Worm (Caenorhabditis elegans) whole organism, L3 larva: ENCODE results near the gene M163.21.

Experiments
- R02D3.7 ChIP-seq: fragments of 150-350 bp; optimal IDR thresholded peaks from 2 replicates; lab custom pipeline; 2014; ENCODE audit warnings: missing biosample characterization, missing genetic modification characterization
- ZK546.5 ChIP-seq: sonication (generic microtip); optimal IDR thresholded peaks from 2 replicates; lab custom pipeline; 2017; ENCODE audit warnings: missing biosample characterization, missing genetic modification characterization
- aly-2 ChIP-seq: fragments of 150-350 bp; optimal IDR thresholded peaks from 2 replicates; lab custom pipeline; 2014; ENCODE audit warnings: missing biosample characterization, missing genetic modification characterization
- ama-1 ChIP-seq: fragments of 150-350 bp; optimal IDR thresholded peaks from 2 replicates; lab custom pipeline; 2018
- ceh-16 ChIP-seq: sonication (generic microtip); optimal IDR thresholded peaks from 2 replicates; lab custom pipeline; 2017; ENCODE audit warnings: missing biosample characterization, missing genetic modification characterization
- ceh-9 ChIP-seq: sonication (generic microtip); optimal IDR thresholded peaks from 2 replicates; lab custom pipeline; 2018; ENCODE audit warnings: missing biosample characterization, missing genetic modification characterization
- egl-5 ChIP-seq: fragments of 150-350 bp; optimal IDR thresholded peaks from 2 replicates; lab custom pipeline; 2017; ENCODE audit warnings: missing biosample characterization, missing genetic modification reagents, missing genetic modification characterization, inconsistent platforms
- elt-1 ChIP-seq: fragments of 150-350 bp; optimal IDR thresholded peaks from 2 replicates; lab custom pipeline; 2014; ENCODE audit warnings: missing biosample characterization, missing genetic modification characterization
- eor-1 ChIP-seq, 2 experiments: fragments of 150-350 bp; optimal IDR thresholded peaks; 2 replicates each; lab custom pipeline; 2014 to 2018; ENCODE audit warnings: missing biosample characterization in 2 of 2, missing genetic modification characterization in 2 of 2
- fkh-10 ChIP-seq: sonication (generic microtip); optimal IDR thresholded peaks from 2 replicates; lab custom pipeline; 2017; ENCODE audit warnings: missing biosample characterization, missing genetic modification reagents, missing genetic modification characterization
- fkh-2 ChIP-seq: fragments of 150-350 bp; optimal IDR thresholded peaks from 2 replicates; lab custom pipeline; 2014; ENCODE audit warnings: missing biosample characterization, missing genetic modification reagents, missing genetic modification characterization
- fos-1 ChIP-seq: fragments of 150-350 bp; optimal IDR thresholded peaks from 2 replicates; lab custom pipeline; 2014; ENCODE audit warnings: missing biosample characterization, missing genetic modification characterization
- hmg-11 ChIP-seq: sonication (generic microtip); optimal IDR thresholded peaks from 2 replicates; lab custom pipeline; 2016; ENCODE audit warnings: missing genetic modification characterization, missing compliant biosample characterization
- jun-1 ChIP-seq: fragments of 150-350 bp; optimal IDR thresholded peaks from 2 replicates; lab custom pipeline; 2014; ENCODE audit warnings: missing biosample characterization, missing genetic modification reagents, missing genetic modification characterization
- lin-15B ChIP-seq: fragments of 150-350 bp; optimal IDR thresholded peaks from 2 replicates; lab custom pipeline; 2014; ENCODE audit warnings: missing biosample characterization, missing genetic modification characterization
- lin-39 ChIP-seq: fragments of 150-350 bp; optimal IDR thresholded peaks from 2 replicates; lab custom pipeline; 2018; ENCODE audit warnings: missing biosample characterization, missing genetic modification reagents, missing genetic modification characterization
- lsy-12 ChIP-seq: sonication (generic microtip); optimal IDR thresholded peaks from 2 replicates; lab custom pipeline; 2016; ENCODE audit warnings: mild to moderate bottlenecking, missing genetic modification characterization, missing compliant biosample characterization
- mdl-1 ChIP-seq: fragments of 150-350 bp; optimal IDR thresholded peaks from 2 replicates; lab custom pipeline; 2014; ENCODE audit warnings: missing biosample characterization, missing genetic modification characterization
- mml-1 ChIP-seq: fragments of 150-350 bp; sonication (generic microtip); optimal IDR thresholded peaks from 3 replicates; lab custom pipeline; 2014; ENCODE audit warnings: missing biosample characterization, missing genetic modification characterization
- nfya-1 ChIP-seq: sonication (generic microtip); optimal IDR thresholded peaks from 2 replicates; lab custom pipeline; 2017; ENCODE audit warnings: missing genetic modification characterization, mild to moderate bottlenecking, missing compliant biosample characterization, antibody characterized with exemption, moderate library complexity; ENCODE audit not compliant: insufficient read depth
- nhr-23 ChIP-seq: fragments of 150-350 bp; optimal IDR thresholded peaks from 2 replicates; lab custom pipeline; 2014; ENCODE audit warnings: missing biosample characterization, missing genetic modification reagents, missing genetic modification characterization
- nhr-237 ChIP-seq: fragments of 150-350 bp; optimal IDR thresholded peaks from 2 replicates; lab custom pipeline; 2014; ENCODE audit warnings: missing biosample characterization, missing genetic modification characterization
- nhr-43 ChIP-seq: sonication (generic microtip); optimal IDR thresholded peaks from 2 replicates; lab custom pipeline; 2016; ENCODE audit warnings: mild to moderate bottlenecking, missing genetic modification characterization, missing compliant biosample characterization; ENCODE audit not compliant: poor library complexity, severe bottlenecking
- nhr-67 ChIP-seq: fragments of 150-350 bp; optimal IDR thresholded peaks from 2 replicates; lab custom pipeline; 2014; ENCODE audit warnings: missing biosample characterization, missing genetic modification characterization
- pha-4 ChIP-seq: fragments of 150-350 bp; optimal IDR thresholded peaks from 2 replicates; lab custom pipeline; 2014; ENCODE audit warnings: missing biosample characterization, missing genetic modification reagents, missing genetic modification characterization
- pqm-1 ChIP-seq: fragments of 150-350 bp; optimal IDR thresholded peaks from 2 replicates; lab custom pipeline; 2017; ENCODE audit warnings: missing biosample characterization, missing genetic modification characterization, inconsistent platforms
- sea-2 ChIP-seq: fragments of 150-350 bp; sonication (generic microtip); optimal IDR thresholded peaks from 4 replicates; lab custom pipeline; 2014; ENCODE audit warnings: missing biosample characterization, missing genetic modification reagents, missing genetic modification characterization
- skn-1 ChIP-seq: fragments of 150-350 bp; optimal IDR thresholded peaks from 2 replicates; lab custom pipeline; 2014; ENCODE audit warnings: missing biosample characterization, missing genetic modification characterization
- snpc-4 ChIP-seq: fragments of 150-350 bp; optimal IDR thresholded peaks from 2 replicates; lab custom pipeline; 2014; ENCODE audit warnings: missing biosample characterization, missing genetic modification characterization
- tbx-2 ChIP-seq: sonication (generic microtip); optimal IDR thresholded peaks from 2 replicates; lab custom pipeline; 2016; ENCODE audit warnings: mild to moderate bottlenecking, missing genetic modification characterization, missing compliant biosample characterization
- unc-39 ChIP-seq: sonication (generic microtip); optimal IDR thresholded peaks from 4 replicates; lab custom pipeline; 2017; ENCODE audit warnings: missing biosample characterization, missing genetic modification characterization
- zag-1 ChIP-seq: fragments of 150-350 bp; optimal IDR thresholded peaks from 2 replicates; lab custom pipeline; 2014; ENCODE audit warnings: missing biosample characterization, missing genetic modification characterization
- ztf-11 ChIP-seq: fragments of 150-350 bp; optimal IDR thresholded peaks from 2 replicates; lab custom pipeline; 2014; ENCODE audit warnings: missing biosample characterization, missing genetic modification characterization
- ztf-4 ChIP-seq: fragments of 150-350 bp; optimal IDR thresholded peaks from 2 replicates; lab custom pipeline; 2014; ENCODE audit warnings: missing biosample characterization, missing genetic modification characterization

M163.21 gene

ce11 chrX:14455419-14455818 lies 11.2 kb upstream of the M163.21 start, which contains the start of gene Y66C5A.1:
Gene Y66C5A.1, minus strand, starts transcription at chrX:14455519.
- TF ChIP-seq nhr-67 (tag; lab: Kevin White, UChicago) (no peak), ceh-9 (tag; lab: Kevin White, UChicago) (no peak), nhr-43 (no peak), zag-1 (no peak), eor-1 (tag; optimal IDR thresholded peaks at IDR 0.05; lab: Kevin White, UChicago) (no peak), hmg-11 (tag; lab: Kevin White, UChicago) (no peak), elt-1 (no peak), pha-4 (tag; lab: Kevin White, UChicago) (no peak)
- TF ChIP-seq, all 47 proteins: peak for 0

DNA sequence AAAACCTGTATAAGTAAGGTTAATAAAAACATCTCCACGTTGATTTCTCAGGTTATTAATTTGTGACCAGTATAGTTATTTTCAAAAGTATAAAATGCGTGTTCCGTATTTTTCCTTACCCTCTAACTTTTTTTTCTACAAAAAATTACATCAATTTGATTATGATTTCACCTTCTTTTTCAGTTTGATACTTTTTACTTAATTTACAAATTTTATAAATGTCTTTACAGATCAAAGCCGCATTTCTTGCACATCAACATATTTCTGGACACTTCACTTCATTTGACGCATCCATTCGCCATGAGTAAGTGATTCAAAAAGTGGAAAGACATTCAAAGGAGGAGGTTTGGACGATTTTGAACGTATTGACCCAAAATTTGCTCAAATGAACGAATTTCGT lies 6.2 kb upstream of the M163.21 start, which contains the start of gene Y66C5A.2:
TSS of gene Y66C5A.2 (plus strand) at position 301 of the 400 bp plus-strand sequence.
- TF ChIP-seq lin-15B (tag; lab: Kevin White, UChicago) = no peak
- no peak for TF ChIP-seq ceh-16 (tag; lab: Kevin White, UChicago)
- TF ChIP-seq tbx-2 (tag; lab: Kevin White, UChicago) = no peak
- TF ChIP-seq elt-1 = no peak
- no peak for TF ChIP-seq aly-2 (tag; lab: Kevin White, UChicago)
- no peak for TF ChIP-seq ztf-11
- TF ChIP-seq jun-1 (tag; lab: Kevin White, UChicago) = no peak
- no peak for TF ChIP-seq fos-1 (tag; lab: Kevin White, UChicago)
- no peak for TF ChIP-seq fkh-10 (GFP tag; lab: Kevin White, UChicago)

DNA sequence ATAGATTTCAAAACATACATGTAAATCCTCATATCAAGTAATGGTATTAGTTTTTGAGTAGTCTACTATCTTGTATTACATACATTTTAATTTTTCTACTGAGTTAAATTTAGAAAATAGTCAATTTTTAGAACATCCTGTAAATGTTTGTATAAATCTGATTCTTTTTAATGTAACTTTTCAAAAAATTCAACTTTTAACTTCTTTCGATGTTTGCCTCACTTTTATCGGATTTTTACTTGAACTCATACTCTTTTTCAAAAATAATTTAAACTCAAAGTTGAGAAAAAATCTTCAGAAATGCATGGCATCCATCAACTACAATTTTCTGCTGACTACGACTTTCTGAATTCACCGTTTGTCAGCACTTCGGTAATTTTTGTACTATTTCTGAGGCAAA lies 2.1 kb upstream of the M163.21 start, which contains the start of gene M163.7:
TSS of gene M163.7 (plus strand) at position 301 of the 400 bp plus-strand sequence.
- TF ChIP-seq ceh-9 (tag; lab: Kevin White, UChicago) (no peak), hmg-11 (tag; lab: Kevin White, UChicago) (no peak), egl-5 (tag; lab: Kevin White, UChicago) (no peak), lin-15B (tag; lab: Kevin White, UChicago) (no peak), pqm-1 (tag; lab: Kevin White, UChicago) (no peak), zag-1 (no peak), skn-1 (tag; lab: Kevin White, UChicago) (no peak), ZK546.5 (tag; lab: Kevin White, UChicago) (no peak)
- TF ChIP-seq, all 47 proteins: peak for 0

- TF ChIP-seq mdl-1 = no peak
- no peak for TF ChIP-seq lsy-12
These were observed 1.0 kb upstream of the M163.21 start, which contains the start of gene M163.22 for ce11 chrX:14465593-14465992. Gene M163.22, plus strand, starts transcription at chrX:14465893.

DNA sequence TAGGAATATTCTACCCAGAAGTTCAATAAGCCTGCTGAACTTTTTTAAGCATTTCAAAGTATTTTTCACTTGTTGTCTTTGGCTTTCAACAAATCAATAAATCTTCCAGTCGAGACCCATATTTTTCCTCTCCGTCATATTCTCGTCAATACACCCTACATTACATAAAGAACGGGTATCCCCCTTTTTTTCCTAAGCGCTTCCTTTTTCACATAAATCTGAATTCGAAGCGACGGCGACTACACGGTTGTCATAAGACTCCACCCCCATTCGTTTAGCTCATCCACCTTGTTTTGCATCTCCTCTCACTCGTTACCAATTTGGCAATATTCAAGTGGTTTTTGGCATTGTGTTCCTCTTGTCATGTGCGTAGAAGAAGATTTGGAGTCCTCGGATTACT lies 2.7 kb downstream of the M163.21 start, which contains the start of gene M163.9:
TSS of gene M163.9 (plus strand) at position 301 of the 400 bp plus-strand sequence.
- TF ChIP-seq R02D3.7 (tag; lab: Kevin White, UChicago) (no peak), skn-1 (tag; lab: Kevin White, UChicago) (no peak), nfya-1 (no peak)
- TF ChIP-seq, all 47 proteins: peak for 0

DNA sequence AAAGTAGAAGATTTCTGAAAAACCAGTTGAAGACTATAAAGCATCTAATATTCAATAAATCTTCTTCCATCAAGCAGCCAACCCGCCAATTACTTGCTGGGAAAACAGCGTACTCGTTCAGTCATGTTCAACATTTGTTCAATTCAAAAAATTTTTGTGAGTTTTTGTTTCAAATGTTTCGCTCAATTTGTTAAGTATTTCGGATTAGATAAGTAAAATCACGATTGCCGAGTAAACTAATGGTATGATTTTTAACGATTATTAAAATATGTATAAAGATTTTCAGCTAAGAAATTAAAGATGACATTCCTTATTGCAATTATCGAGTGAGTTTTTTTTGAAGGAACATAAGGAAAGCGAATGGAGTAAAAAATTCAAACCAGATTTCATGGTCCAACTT lies 4.1 kb downstream of the M163.21 start, which contains the start of gene M163.10:
TSS of gene M163.10 (plus strand) at position 301 of the 400 bp plus-strand sequence.
- TF ChIP-seq lsy-12 (no peak), unc-39 (tag; lab: Kevin White, UChicago) (no peak), nhr-67 (tag; lab: Kevin White, UChicago) (no peak), nhr-23 (tag; lab: Kevin White, UChicago) (no peak), eor-1 (tag; optimal IDR thresholded peaks at IDR 0.05; lab: Kevin White, UChicago) (no peak), ztf-11 (no peak), lin-15B (tag; lab: Kevin White, UChicago) (no peak), fkh-2 (tag; lab: Kevin White, UChicago) (no peak), mdl-1 (no peak), nhr-237 (no peak), lin-39 (tag; lab: Kevin White, UChicago) (no peak), ama-1 (lab: Kevin White, UChicago) (no peak)

DNA sequence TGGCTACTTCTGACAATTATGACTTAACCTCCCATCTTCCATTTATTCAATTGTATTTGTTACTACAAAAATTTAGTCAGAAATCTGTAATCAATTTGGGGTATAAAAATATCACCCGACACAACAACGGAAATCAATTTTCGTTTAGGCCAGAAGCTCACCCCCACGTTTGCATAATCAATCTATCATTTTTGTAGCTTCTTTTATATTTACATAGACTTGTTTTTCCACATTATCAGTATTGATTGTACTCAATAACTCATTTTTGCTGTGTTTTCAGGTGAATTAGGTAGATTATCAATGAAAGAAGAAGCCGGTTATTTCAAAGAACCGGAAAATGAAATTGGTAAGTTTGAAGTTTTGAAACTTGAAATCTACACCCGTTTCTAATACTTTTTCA lies 7.1 kb downstream of the M163.21 start, which contains the start of gene M163.5:
TSS of gene M163.5 (plus strand) at position 301 of the 400 bp plus-strand sequence.
- no peak for TF ChIP-seq snpc-4 (tag; lab: Kevin White, UChicago)
- no peak for TF ChIP-seq fos-1 (tag; lab: Kevin White, UChicago)
- no peak for TF ChIP-seq mml-1 (tag; lab: Kevin White, UChicago)
- TF ChIP-seq ZK546.5 (tag; lab: Kevin White, UChicago) = no peak
- no peak for TF ChIP-seq sea-2 (GFP tag; lab: Kevin White, UChicago)
- TF ChIP-seq lin-15B (tag; lab: Kevin White, UChicago) = no peak
- no peak for TF ChIP-seq mdl-1
- no peak for TF ChIP-seq ztf-4 (tag; lab: Kevin White, UChicago)
- TF ChIP-seq, all 47 proteins: peak for 0
